Worm (Caenorhabditis elegans) whole organism, late embryonic: Measurements from ENCODE around the gene nhr-63.

Experiments
- lin-11 ChIP-seq: fragments of 200-800 bp; sonication (Bioruptor generic); optimal IDR thresholded peaks from 2 replicates; lab custom pipeline; 2018; ENCODE audit warnings: mild to moderate bottlenecking, missing genetic modification characterization, missing compliant biosample characterization
- nhr-11 ChIP-seq: fragments of 150-350 bp; optimal IDR thresholded peaks from 2 replicates; lab custom pipeline; 2014; ENCODE audit warnings: missing biosample characterization, missing genetic modification characterization
- pqm-1 ChIP-seq: sonication (generic microtip); optimal IDR thresholded peaks from 2 replicates; lab custom pipeline; 2016; ENCODE audit warnings: missing genetic modification characterization, missing compliant biosample characterization

- TF ChIP-seq nhr-11 (tag; lab: Kevin White, UChicago), result no peak
- TF ChIP-seq pqm-1 (tag; lab: Kevin White, UChicago), result no peak
- no peak for TF ChIP-seq lin-11
Observed at ce11 chrV:16041412-16041811, 39.0 kb downstream of the nhr-63 start.
